Worm (Caenorhabditis elegans): ENCODE results near the gene Y54G2A.44.

- TF ChIP-seq aly-1 (tag; optimal IDR thresholded peaks at IDR 0.05) (no peak), flt-1 (GFP tag; IDR thresholded peaks at IDR 0.05) (no peak), tra-4 (tag; optimal IDR thresholded peaks at IDR 0.05) (no peak), sea-1 (GFP tag; conservative IDR thresholded peaks at IDR 0.05) (no peak), tbx-11 (GFP tag; IDR thresholded peaks at IDR 0.05) (no peak), ama-1 (optimal IDR thresholded peaks at IDR 0.05) (no peak), B0310.2 (tag; optimal IDR thresholded peaks at IDR 0.05) (no peak), pes-1 (GFP tag; IDR thresholded peaks at IDR 0.05) (no peak), F13C5.2 (tag; optimal IDR thresholded peaks at IDR 0.05) (no peak), hnd-1 (tag; optimal IDR thresholded peaks at IDR 0.05) (no peak), scrt-1 (GFP tag; IDR thresholded peaks at IDR 0.05) (no peak), ceh-13 (GFP tag; optimal IDR thresholded peaks at IDR 0.05) (no peak)
Observed at ce11 chrIV:2773382-2773979, 28.2 kb upstream of the Y54G2A.44 start.

Data from whole organism, early embryonic.